Worm (Caenorhabditis elegans) whole organism, L4 larva: Measurements from ENCODE around the gene C05A9.2.

ENCODE experiments used
- T26A8.4 ChIP-seq: fragments of 200-800 bp; sonication (Bioruptor generic); IDR thresholded peaks from 2 replicates; pipeline ENCODE4 v1.3.6; 2022; ENCODE audit warnings: missing genetic modification characterization, missing compliant biosample characterization
- ZK337.2 ChIP-seq: fragments of 200-800 bp; sonication (Bioruptor generic); IDR thresholded peaks from 2 replicates; pipeline ENCODE4 v1.3.6; 2022; ENCODE audit warnings: missing genetic modification reagents, missing genetic modification characterization, missing compliant biosample characterization
- ama-1 ChIP-seq: fragments of 150-350 bp; optimal IDR thresholded peaks from 2 replicates; lab custom pipeline; 2014; ENCODE audit warnings: inconsistent platforms, mixed read lengths
- ceh-20 ChIP-seq: fragments of 200-800 bp; sonication (Bioruptor generic); IDR thresholded peaks from 2 replicates; pipeline ENCODE4 v1.3.6; 2022; ENCODE audit warnings: missing genetic modification reagents, missing genetic modification characterization, missing compliant biosample characterization
- fos-1 ChIP-seq: fragments of 150-350 bp; optimal IDR thresholded peaks from 2 replicates; lab custom pipeline; 2014; ENCODE audit warnings: missing biosample characterization, missing genetic modification characterization
- lin-29 ChIP-seq: fragments of 200-800 bp; sonication (Bioruptor generic); IDR thresholded peaks from 2 replicates; pipeline ENCODE4 v1.3.6; 2022; ENCODE audit warnings: missing genetic modification reagents, missing genetic modification characterization, missing compliant biosample characterization
- mep-1 ChIP-seq: fragments of 150-350 bp; sonication (generic microtip); optimal IDR thresholded peaks from 3 replicates; lab custom pipeline; 2014; ENCODE audit warnings: missing biosample characterization, missing genetic modification characterization
- mxl-2 ChIP-seq: fragments of 200-800 bp; sonication (Bioruptor generic); conservative IDR thresholded peaks from 2 replicates; pipeline ENCODE4 v1.3.6; 2022; ENCODE audit warnings: missing genetic modification reagents, missing genetic modification characterization, missing compliant biosample characterization
- nhr-11 ChIP-seq: fragments of 150-350 bp; optimal IDR thresholded peaks from 2 replicates; lab custom pipeline; 2014; ENCODE audit warnings: missing biosample characterization, missing genetic modification characterization
- nhr-111 ChIP-seq: fragments of 200-800 bp; sonication (Bioruptor generic); optimal IDR thresholded peaks from 2 replicates; lab custom pipeline; 2018; ENCODE audit warnings: mild to moderate bottlenecking, missing genetic modification characterization, missing compliant biosample characterization
- nhr-28 ChIP-seq: fragments of 150-350 bp; optimal IDR thresholded peaks from 2 replicates; lab custom pipeline; 2014; ENCODE audit warnings: missing biosample characterization, missing genetic modification characterization
- pqm-1 ChIP-seq: sonication (generic microtip); optimal IDR thresholded peaks from 2 replicates; lab custom pipeline; 2017; ENCODE audit warnings: missing biosample characterization, missing genetic modification characterization
- zag-1 ChIP-seq: fragments of 150-350 bp; optimal IDR thresholded peaks from 2 replicates; lab custom pipeline; 2014; ENCODE audit warnings: missing biosample characterization, missing genetic modification characterization
- ztf-11 ChIP-seq: fragments of 150-350 bp; optimal IDR thresholded peaks from 2 replicates; lab custom pipeline; 2014; ENCODE audit warnings: missing biosample characterization, missing genetic modification characterization

- TF ChIP-seq nhr-28 (tag; lab: Kevin White, UChicago), result no peak
- no peak for TF ChIP-seq fos-1 (tag; lab: Kevin White, UChicago)
- no peak for TF ChIP-seq ztf-11 (tag; lab: Kevin White, UChicago)
- TF ChIP-seq mxl-2, result no peak
- no peak for TF ChIP-seq ama-1 (lab: Kevin White, UChicago)
- TF ChIP-seq T26A8.4 (GFP tag; lab: Robert Waterston, UW), result no peak
- no peak for TF ChIP-seq pqm-1 (tag; lab: Kevin White, UChicago)
- no peak for TF ChIP-seq mep-1
- TF ChIP-seq ZK337.2, result no peak
- TF ChIP-seq lin-29 (GFP tag; lab: Robert Waterston, UW), result no peak
- no peak for TF ChIP-seq zag-1 (tag; lab: Kevin White, UChicago)
- no peak for TF ChIP-seq nhr-111 (GFP tag; lab: Kevin White, UChicago)
- no peak for TF ChIP-seq nhr-11 (tag; lab: Kevin White, UChicago)
- no peak for TF ChIP-seq ceh-20 (GFP tag; lab: Robert Waterston, UW)
Measured at ce11 chrX:10844602-10845354, at the start of gene C05A9.2.
